Worm (Caenorhabditis elegans) whole organism, L3 larva: ENCODE results near the gene Y44A6D.1.

ENCODE experiments used
- R02D3.7 ChIP-seq: fragments of 150-350 bp; optimal IDR thresholded peaks from 2 replicates; lab custom pipeline; 2014; ENCODE audit warnings: missing biosample characterization, missing genetic modification characterization
- ZK546.5 ChIP-seq: sonication (generic microtip); optimal IDR thresholded peaks from 2 replicates; lab custom pipeline; 2017; ENCODE audit warnings: missing biosample characterization, missing genetic modification characterization
- aly-2 ChIP-seq: fragments of 150-350 bp; optimal IDR thresholded peaks from 2 replicates; lab custom pipeline; 2014; ENCODE audit warnings: missing biosample characterization, missing genetic modification characterization
- ceh-28 ChIP-seq: fragments of 150-350 bp; optimal IDR thresholded peaks from 2 replicates; lab custom pipeline; 2014; ENCODE audit warnings: missing biosample characterization, missing genetic modification reagents, missing genetic modification characterization
- ceh-82 ChIP-seq: fragments of 150-350 bp; optimal IDR thresholded peaks from 2 replicates; lab custom pipeline; 2014; ENCODE audit warnings: missing biosample characterization, missing genetic modification characterization
- ceh-9 ChIP-seq: sonication (generic microtip); optimal IDR thresholded peaks from 2 replicates; lab custom pipeline; 2018; ENCODE audit warnings: missing biosample characterization, missing genetic modification characterization
- daf-12 ChIP-seq: fragments of 150-350 bp; optimal IDR thresholded peaks from 2 replicates; lab custom pipeline; 2014; ENCODE audit warnings: missing biosample characterization, missing genetic modification reagents, missing genetic modification characterization
- egl-5 ChIP-seq: fragments of 150-350 bp; optimal IDR thresholded peaks from 2 replicates; lab custom pipeline; 2017; ENCODE audit warnings: missing biosample characterization, missing genetic modification reagents, missing genetic modification characterization, inconsistent platforms
- elt-3 ChIP-seq, 3 experiments: fragments of 150-350 bp in 1 of 3; sonication (generic microtip) in 2 of 3; optimal IDR thresholded peaks; 2 replicates in 2 of 3; 4 replicates in 1 of 3; lab custom pipeline; 2014 to 2017; ENCODE audit warnings: missing biosample characterization in 3 of 3, missing genetic modification characterization in 3 of 3
- eor-1 ChIP-seq, 2 experiments: fragments of 150-350 bp; optimal IDR thresholded peaks; 2 replicates each; lab custom pipeline; 2014 to 2018; ENCODE audit warnings: missing biosample characterization in 2 of 2, missing genetic modification characterization in 2 of 2
- fkh-10 ChIP-seq: sonication (generic microtip); optimal IDR thresholded peaks from 2 replicates; lab custom pipeline; 2017; ENCODE audit warnings: missing biosample characterization, missing genetic modification reagents, missing genetic modification characterization
- fos-1 ChIP-seq: fragments of 150-350 bp; optimal IDR thresholded peaks from 2 replicates; lab custom pipeline; 2014; ENCODE audit warnings: missing biosample characterization, missing genetic modification characterization
- jun-1 ChIP-seq: fragments of 150-350 bp; optimal IDR thresholded peaks from 2 replicates; lab custom pipeline; 2014; ENCODE audit warnings: missing biosample characterization, missing genetic modification reagents, missing genetic modification characterization
- lin-15B ChIP-seq: fragments of 150-350 bp; optimal IDR thresholded peaks from 2 replicates; lab custom pipeline; 2014; ENCODE audit warnings: missing biosample characterization, missing genetic modification characterization
- lin-39 ChIP-seq: fragments of 150-350 bp; optimal IDR thresholded peaks from 2 replicates; lab custom pipeline; 2018; ENCODE audit warnings: missing biosample characterization, missing genetic modification reagents, missing genetic modification characterization
- lsy-12 ChIP-seq: sonication (generic microtip); optimal IDR thresholded peaks from 2 replicates; lab custom pipeline; 2016; ENCODE audit warnings: mild to moderate bottlenecking, missing genetic modification characterization, missing compliant biosample characterization
- mdl-1 ChIP-seq: fragments of 150-350 bp; optimal IDR thresholded peaks from 2 replicates; lab custom pipeline; 2014; ENCODE audit warnings: missing biosample characterization, missing genetic modification characterization
- mml-1 ChIP-seq: fragments of 150-350 bp; sonication (generic microtip); optimal IDR thresholded peaks from 3 replicates; lab custom pipeline; 2014; ENCODE audit warnings: missing biosample characterization, missing genetic modification characterization
- nfya-1 ChIP-seq: sonication (generic microtip); optimal IDR thresholded peaks from 2 replicates; lab custom pipeline; 2017; ENCODE audit warnings: missing genetic modification characterization, mild to moderate bottlenecking, missing compliant biosample characterization, antibody characterized with exemption, moderate library complexity; ENCODE audit not compliant: insufficient read depth
- nhr-11 ChIP-seq: fragments of 150-350 bp; optimal IDR thresholded peaks from 2 replicates; lab custom pipeline; 2014; ENCODE audit warnings: missing biosample characterization, missing genetic modification characterization
- nhr-12 ChIP-seq: fragments of 150-350 bp; optimal IDR thresholded peaks from 2 replicates; lab custom pipeline; 2014; ENCODE audit warnings: missing biosample characterization, missing genetic modification characterization
- nhr-23 ChIP-seq: fragments of 150-350 bp; optimal IDR thresholded peaks from 2 replicates; lab custom pipeline; 2014; ENCODE audit warnings: missing biosample characterization, missing genetic modification reagents, missing genetic modification characterization
- nhr-237 ChIP-seq: fragments of 150-350 bp; optimal IDR thresholded peaks from 2 replicates; lab custom pipeline; 2014; ENCODE audit warnings: missing biosample characterization, missing genetic modification characterization
- nhr-25 ChIP-seq: sonication (generic microtip); optimal IDR thresholded peaks from 2 replicates; lab custom pipeline; 2017; ENCODE audit warnings: missing biosample characterization, missing genetic modification characterization
- nhr-28 ChIP-seq: fragments of 150-350 bp; optimal IDR thresholded peaks from 2 replicates; lab custom pipeline; 2014; ENCODE audit warnings: missing biosample characterization, missing genetic modification characterization
- nhr-67 ChIP-seq: fragments of 150-350 bp; optimal IDR thresholded peaks from 2 replicates; lab custom pipeline; 2014; ENCODE audit warnings: missing biosample characterization, missing genetic modification characterization
- nhr-77 ChIP-seq: fragments of 150-350 bp; optimal IDR thresholded peaks from 2 replicates; lab custom pipeline; 2014; ENCODE audit warnings: missing biosample characterization, missing genetic modification characterization
- pha-4 ChIP-seq: fragments of 150-350 bp; optimal IDR thresholded peaks from 2 replicates; lab custom pipeline; 2014; ENCODE audit warnings: missing biosample characterization, missing genetic modification reagents, missing genetic modification characterization
- pqm-1 ChIP-seq: fragments of 150-350 bp; optimal IDR thresholded peaks from 2 replicates; lab custom pipeline; 2017; ENCODE audit warnings: missing biosample characterization, missing genetic modification characterization, inconsistent platforms
- skn-1 ChIP-seq: fragments of 150-350 bp; optimal IDR thresholded peaks from 2 replicates; lab custom pipeline; 2014; ENCODE audit warnings: missing biosample characterization, missing genetic modification characterization
- snpc-4 ChIP-seq: fragments of 150-350 bp; optimal IDR thresholded peaks from 2 replicates; lab custom pipeline; 2014; ENCODE audit warnings: missing biosample characterization, missing genetic modification characterization
- tbx-2 ChIP-seq: sonication (generic microtip); optimal IDR thresholded peaks from 2 replicates; lab custom pipeline; 2016; ENCODE audit warnings: mild to moderate bottlenecking, missing genetic modification characterization, missing compliant biosample characterization
- unc-39 ChIP-seq: sonication (generic microtip); optimal IDR thresholded peaks from 4 replicates; lab custom pipeline; 2017; ENCODE audit warnings: missing biosample characterization, missing genetic modification characterization
- unc-62 ChIP-seq: fragments of 150-350 bp; sonication (generic microtip); optimal IDR thresholded peaks from 4 replicates; lab custom pipeline; 2014; ENCODE audit warnings: missing biosample characterization, missing genetic modification reagents, missing genetic modification characterization
- zag-1 ChIP-seq: fragments of 150-350 bp; optimal IDR thresholded peaks from 2 replicates; lab custom pipeline; 2014; ENCODE audit warnings: missing biosample characterization, missing genetic modification characterization
- ztf-11 ChIP-seq: fragments of 150-350 bp; optimal IDR thresholded peaks from 2 replicates; lab custom pipeline; 2014; ENCODE audit warnings: missing biosample characterization, missing genetic modification characterization
- ztf-4 ChIP-seq: fragments of 150-350 bp; optimal IDR thresholded peaks from 2 replicates; lab custom pipeline; 2014; ENCODE audit warnings: missing biosample characterization, missing genetic modification characterization

Y44A6D.1 gene

ce11 chrV:20820033-20820432 lies 30.2 kb upstream of the Y44A6D.1 start, which contains the start of gene T03D8.6:
Gene T03D8.6, minus strand, starts transcription at chrV:20820330.
- TF ChIP-seq pha-4 (tag; lab: Kevin White, UChicago) (no peak), ztf-11 (no peak), nfya-1 (tag; lab: Kevin White, UChicago) (no peak), snpc-4 (tag; lab: Kevin White, UChicago) (no peak), ceh-82 (tag; lab: Kevin White, UChicago) (no peak), lin-15B (no peak), R02D3.7 (tag; lab: Kevin White, UChicago) (no peak), skn-1 (tag; lab: Kevin White, UChicago) (no peak), mdl-1 (tag; lab: Kevin White, UChicago) (no peak), ztf-4 (tag; lab: Kevin White, UChicago) (no peak), lsy-12 (no peak), fos-1 (no peak), nhr-237 (no peak), nhr-12 (tag; lab: Kevin White, UChicago) (no peak), tbx-2 (tag; lab: Kevin White, UChicago) (no peak), unc-62 (no peak)

- TF ChIP-seq egl-5 (tag; lab: Kevin White, UChicago) (no peak), tbx-2 (tag; lab: Kevin White, UChicago) (no peak), ceh-9 (tag; lab: Kevin White, UChicago) (no peak), nfya-1 (tag; lab: Kevin White, UChicago) (no peak), nhr-28 (tag; lab: Kevin White, UChicago) (no peak), unc-62 (no peak), zag-1 (tag; lab: Kevin White, UChicago) (no peak), nhr-67 (tag; lab: Kevin White, UChicago) (no peak), daf-12 (tag; lab: Kevin White, UChicago) (no peak), ztf-11 (no peak), nhr-237 (no peak), elt-3 (tag; optimal IDR thresholded peaks at IDR 0.05; lab: Kevin White, UChicago) (no peak)
Measured at ce11 chrV:20815842-20816241, 26.0 kb upstream of the Y44A6D.1 start, which contains the start of gene sshk-1. Gene sshk-1, plus strand, starts transcription at chrV:20816142.

- TF ChIP-seq pqm-1 (tag; lab: Kevin White, UChicago), result no peak
- no peak for TF ChIP-seq tbx-2 (tag; lab: Kevin White, UChicago)
- no peak for TF ChIP-seq jun-1 (tag; lab: Kevin White, UChicago)
- no peak for TF ChIP-seq elt-3 (tag; optimal IDR thresholded peaks at IDR 0.05; lab: Kevin White, UChicago)
- no peak for TF ChIP-seq fkh-10 (GFP tag; lab: Kevin White, UChicago)
- no peak for TF ChIP-seq nhr-67 (tag; lab: Kevin White, UChicago)
- TF ChIP-seq egl-5 (tag; lab: Kevin White, UChicago), result no peak
- TF ChIP-seq ztf-4 (tag; lab: Kevin White, UChicago), result no peak
- TF ChIP-seq mml-1 (tag; lab: Kevin White, UChicago), result no peak
- TF ChIP-seq lin-39, result no peak
- TF ChIP-seq lin-15B, result no peak
- TF ChIP-seq mdl-1 (tag; lab: Kevin White, UChicago), result no peak
- no peak for TF ChIP-seq ceh-28 (tag; lab: Kevin White, UChicago)
- no peak for TF ChIP-seq unc-39
- no peak for TF ChIP-seq fos-1
- no peak for TF ChIP-seq aly-2 (tag; lab: Kevin White, UChicago)
- no peak for TF ChIP-seq nhr-237
- no peak for TF ChIP-seq nhr-25 (tag; lab: Kevin White, UChicago)
Measured at ce11 chrV:20814424-20814823, 24.6 kb upstream of the Y44A6D.1 start, which contains the start of gene Y44A6D.7. Gene Y44A6D.7, plus strand, starts transcription at chrV:20814724.

- TF ChIP-seq nhr-11 (tag; lab: Kevin White, UChicago) (no peak), snpc-4 (tag; lab: Kevin White, UChicago) (no peak), lin-39 (no peak), mml-1 (tag; lab: Kevin White, UChicago) (no peak), tbx-2 (tag; lab: Kevin White, UChicago) (no peak), eor-1 (tag; optimal IDR thresholded peaks at IDR 0.05; lab: Kevin White, UChicago) (no peak), nfya-1 (tag; lab: Kevin White, UChicago) (no peak), aly-2 (tag; lab: Kevin White, UChicago) (no peak), jun-1 (tag; lab: Kevin White, UChicago) (no peak), nhr-77 (tag; lab: Kevin White, UChicago) (no peak), unc-62 (no peak), nhr-28 (tag; lab: Kevin White, UChicago) (no peak), nhr-23 (no peak), ZK546.5 (tag; lab: Kevin White, UChicago) (no peak)
Measured at ce11 chrV:20813646-20814045, 23.8 kb upstream of the Y44A6D.1 start.
